Worm (Caenorhabditis elegans) whole organism, mixed stage, embryonic: Measurements from ENCODE around the gene C14B1.3.

Experiments
- M03D4.4 ChIP-seq: sonication (generic microtip); optimal IDR thresholded peaks from 2 replicates; lab custom pipeline; 2017; ENCODE audit warnings: mild to moderate bottlenecking, missing genetic modification characterization, missing compliant biosample characterization
- blmp-1 ChIP-seq: fragments of 150-350 bp; optimal IDR thresholded peaks from 2 replicates; lab custom pipeline; 2014; ENCODE audit warnings: missing biosample characterization, missing genetic modification characterization
- elt-3 ChIP-seq: fragments of 150-350 bp; optimal IDR thresholded peaks from 2 replicates; lab custom pipeline; 2014; ENCODE audit warnings: missing biosample characterization, missing genetic modification characterization
- hlh-1 ChIP-seq: fragments of 150-350 bp; optimal IDR thresholded peaks from 2 replicates; lab custom pipeline; 2014; ENCODE audit warnings: missing biosample characterization, missing genetic modification reagents, missing genetic modification characterization
- nhr-12 ChIP-seq: fragments of 150-350 bp; optimal IDR thresholded peaks from 2 replicates; lab custom pipeline; 2014; ENCODE audit warnings: missing biosample characterization, missing genetic modification characterization
- nhr-28 ChIP-seq: fragments of 150-350 bp; optimal IDR thresholded peaks from 2 replicates; lab custom pipeline; 2014; ENCODE audit warnings: missing biosample characterization, missing genetic modification characterization
- nhr-76 ChIP-seq: sonication (generic microtip); optimal IDR thresholded peaks from 2 replicates; lab custom pipeline; 2017; ENCODE audit warnings: missing biosample characterization, missing genetic modification characterization
- pha-4 ChIP-seq: fragments of 150-350 bp; optimal IDR thresholded peaks from 2 replicates; lab custom pipeline; 2018; ENCODE audit warnings: missing biosample characterization, missing genetic modification reagents, missing genetic modification characterization
- unc-62 ChIP-seq: fragments of 150-350 bp; optimal IDR thresholded peaks from 2 replicates; lab custom pipeline; 2014; ENCODE audit warnings: missing biosample characterization, missing genetic modification reagents, missing genetic modification characterization

DNA sequence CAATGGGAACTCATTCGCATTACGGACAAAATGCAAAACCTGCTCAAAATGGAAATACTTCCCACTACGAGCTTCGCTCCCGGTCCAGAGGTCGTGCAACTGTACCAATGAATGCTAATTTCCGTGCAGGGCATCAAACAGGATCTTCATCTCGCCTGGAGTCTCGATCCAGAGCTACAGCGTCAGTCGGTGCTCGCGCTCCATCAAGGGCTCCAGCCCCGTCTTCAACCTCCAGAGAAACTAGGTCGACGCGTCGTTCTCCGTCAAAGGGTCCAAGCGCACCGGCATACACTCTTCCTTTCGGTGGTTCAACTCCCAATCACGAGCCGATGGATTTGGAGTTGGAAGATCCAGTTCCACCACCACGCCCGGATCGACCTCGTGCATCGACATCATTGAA, 34.4 kb downstream of the C14B1.3 start:
- TF ChIP-seq elt-3 (tag; lab: Kevin White, UChicago) (no peak), hlh-1 (tag; lab: Kevin White, UChicago) (no peak), M03D4.4 (tag; lab: Kevin White, UChicago) (no peak), pha-4 (tag; lab: Kevin White, UChicago) (no peak), unc-62 (GFP tag; lab: Kevin White, UChicago) (no peak), nhr-12 (tag; lab: Kevin White, UChicago) (no peak), blmp-1 (tag; lab: Kevin White, UChicago) (no peak), nhr-76 (tag; lab: Kevin White, UChicago) (no peak), nhr-28 (no peak)
